Worm (Caenorhabditis elegans) whole organism, midembryonic: ENCODE results near the gene W09G12.7.
"Not testable (repeated sequence)": the region's sequence is repeated elsewhere in the genome, so short reads cannot be mapped to it uniquely, and the experiment has no call there.

Experiments
- T22C8.4 ChIP-seq: fragments of 200-800 bp; sonication (Bioruptor generic); IDR thresholded peaks from 2 replicates; pipeline ENCODE4 v1.3.6; 2022; ENCODE audit warnings: missing genetic modification characterization, missing compliant biosample characterization
- cog-1 ChIP-seq: sonication (generic microtip); optimal IDR thresholded peaks from 2 replicates; lab custom pipeline; 2016; ENCODE audit warnings: missing genetic modification characterization, missing compliant biosample characterization
- flt-1 ChIP-seq: fragments of 200-800 bp; sonication (Bioruptor generic); IDR thresholded peaks from 2 replicates; pipeline ENCODE4 v1.3.6; 2022; ENCODE audit warnings: missing genetic modification characterization, missing compliant biosample characterization
- med-1 ChIP-seq: sonication (generic microtip); optimal IDR thresholded peaks from 2 replicates; lab custom pipeline; 2017; ENCODE audit warnings: missing genetic modification characterization, mild to moderate bottlenecking, missing compliant biosample characterization, antibody characterized with exemption, missing genetic modification reagents; ENCODE audit not compliant: insufficient read depth
- tab-1 ChIP-seq: fragments of 200-800 bp; sonication (Bioruptor generic); IDR thresholded peaks from 2 replicates; pipeline ENCODE4 v1.3.6; 2022; ENCODE audit warnings: missing genetic modification characterization, missing compliant biosample characterization
- ztf-23 ChIP-seq: fragments of 200-800 bp; sonication (Bioruptor generic); IDR thresholded peaks from 2 replicates; pipeline ENCODE4 v1.3.6; 2022; ENCODE audit warnings: missing genetic modification reagents, missing genetic modification characterization, missing compliant biosample characterization

ce11 chrIV:1187502-1187901 lies 41.4 kb upstream of the W09G12.7 start, which contains the start of gene mdt-20:
- not testable (repeated sequence) for TF ChIP-seq T22C8.4; med-1; flt-1 (GFP tag; lab: Robert Waterston, UW); tab-1 (GFP tag; lab: Robert Waterston, UW); cog-1 (tag; lab: Kevin White, UChicago); ztf-23
